Worm (Caenorhabditis elegans): Measurements from ENCODE around the gene str-102.

- TF ChIP-seq zag-1 (tag; optimal IDR thresholded peaks at IDR 0.05) (no peak), lin-13 (GFP tag; optimal IDR thresholded peaks at IDR 0.05) (no peak), nhr-28 (tag; optimal IDR thresholded peaks at IDR 0.05) (no peak)
Measured at ce11 chrV:15417822-15418221, 33.0 kb downstream of the str-102 start, which contains the start of gene T06E6.10.

All from whole organism, L4 larva.